Fruit fly (Drosophila melanogaster) whole organism, wandering third instar larva: ENCODE results near the gene PTPMT1.
A peak's percentile ranks its signal among the peaks of the same experiment; 100 is the strongest.

Experiments
- Abd-B ChIP-seq: fragments of >200 bp; optimal IDR thresholded peaks from 2 replicates; lab custom pipeline; 2017; ENCODE audit warnings: missing biosample characterization, missing genetic modification characterization
- CG32264 ChIP-seq: fragments of 200-800 bp; sonication (Bioruptor generic); optimal IDR thresholded peaks from 2 replicates; lab custom pipeline; 2016; ENCODE audit warnings: missing biosample characterization, missing genetic modification characterization
- CG9705 ChIP-seq: fragments of 200-800 bp; sonication (Bioruptor generic); optimal IDR thresholded peaks from 2 replicates; lab custom pipeline; 2018; ENCODE audit warnings: missing biosample characterization, mild to moderate bottlenecking, missing genetic modification characterization
- CrebA ChIP-seq: fragments of 200-800 bp; sonication (Bioruptor generic); optimal IDR thresholded peaks from 2 replicates; lab custom pipeline; 2016; ENCODE audit warnings: missing biosample characterization, mild to moderate bottlenecking, missing genetic modification characterization, borderline replicate concordance
- Dif ChIP-seq: fragments of 200-275, 200-300 bp; sonication (Bioruptor generic); optimal IDR thresholded peaks from 2 replicates; lab custom pipeline; 2018; ENCODE audit warnings: missing biosample characterization, missing genetic modification characterization; ENCODE audit not compliant: partially characterized antibody
- GATAd ChIP-seq: sonication (Bioruptor generic); optimal IDR thresholded peaks from 2 replicates; lab custom pipeline; 2016; ENCODE audit warnings: missing biosample characterization, missing genetic modification characterization
- HLH106 ChIP-seq: fragments of 200-800 bp; optimal IDR thresholded peaks from 3 replicates; lab custom pipeline; 2019; ENCODE audit warnings: missing biosample characterization, mild to moderate bottlenecking, missing genetic modification characterization, moderate library complexity
- Hnf4 ChIP-seq: fragments of 200-800 bp; sonication (Bioruptor generic); optimal IDR thresholded peaks from 2 replicates; lab custom pipeline; 2016; ENCODE audit warnings: missing biosample characterization, mild to moderate bottlenecking, missing genetic modification characterization
- Hr78 ChIP-seq: fragments of >200 bp; optimal IDR thresholded peaks from 2 replicates; lab custom pipeline; 2017; ENCODE audit warnings: missing biosample characterization, missing genetic modification characterization
- Hr83 ChIP-seq: fragments of 200-300 bp; sonication (Bioruptor generic); optimal IDR thresholded peaks from 2 replicates; lab custom pipeline; 2016; ENCODE audit warnings: missing biosample characterization, mild to moderate bottlenecking, missing genetic modification characterization, moderate library complexity; ENCODE audit not compliant: poor library complexity, severe bottlenecking
- Jra ChIP-seq: sonication (Bioruptor generic); optimal IDR thresholded peaks from 2 replicates; lab custom pipeline; 2016; ENCODE audit warnings: missing biosample characterization, missing genetic modification characterization
- Mio ChIP-seq: sonication (Bioruptor generic); optimal IDR thresholded peaks from 2 replicates; lab custom pipeline; 2016; ENCODE audit warnings: missing biosample characterization, missing genetic modification characterization
- Myc ChIP-seq: fragments of >200 bp; optimal IDR thresholded peaks from 2 replicates; lab custom pipeline; 2017
- N ChIP-seq: fragments of >200 bp; optimal IDR thresholded peaks from 2 replicates; lab custom pipeline; 2018; ENCODE audit warnings: missing biosample characterization, missing external identifiers, missing genetic modification characterization
- Rel ChIP-seq, 2 experiments: fragments of 200-800 bp; sonication (Bioruptor generic) in 1 of 2; optimal IDR thresholded peaks; 2 replicates in 1 of 2; 3 replicates in 1 of 2; lab custom pipeline; 2016 to 2019; ENCODE audit warnings: mild to moderate bottlenecking in 2 of 2, missing biosample characterization in 2 of 2, missing genetic modification characterization in 2 of 2, moderate library complexity in 1 of 2
- Sp1 ChIP-seq: fragments of 200-800 bp; sonication (Bioruptor generic); optimal IDR thresholded peaks from 3 replicates; lab custom pipeline; 2019; ENCODE audit warnings: missing biosample characterization, mild to moderate bottlenecking, missing genetic modification characterization, moderate library complexity
- Vsx2 ChIP-seq: fragments of 200-300, 225-300 bp; sonication (Bioruptor generic); optimal IDR thresholded peaks from 2 replicates; lab custom pipeline; 2018; ENCODE audit warnings: missing biosample characterization, missing genetic modification characterization; ENCODE audit not compliant: partially characterized antibody
- br ChIP-seq: fragments of 200-800 bp; sonication (Bioruptor generic); optimal IDR thresholded peaks from 2 replicates; lab custom pipeline; 2016; ENCODE audit warnings: missing biosample characterization, missing genetic modification characterization
- brk ChIP-seq: fragments of 200-800 bp; sonication (Bioruptor generic); optimal IDR thresholded peaks from 2 replicates; lab custom pipeline; 2016; ENCODE audit warnings: missing biosample characterization, mild to moderate bottlenecking, missing genetic modification characterization
- dl ChIP-seq, 2 experiments: fragments of 175-275, 200-275 bp in 1 of 2; fragments of 200-275 bp in 1 of 2; sonication (Bioruptor generic); optimal IDR thresholded peaks; lab custom pipeline; 2018; ENCODE audit warnings: mild to moderate bottlenecking in 2 of 2, missing biosample characterization in 2 of 2, missing genetic modification characterization in 2 of 2, moderate library complexity in 2 of 2; ENCODE audit not compliant: partially characterized antibody in 2 of 2, insufficient read depth in 1 of 2
- dmrt93B ChIP-seq: fragments of 200-800 bp; sonication (Bioruptor generic); optimal IDR thresholded peaks from 2 replicates; lab custom pipeline; 2018; ENCODE audit warnings: missing biosample characterization, mild to moderate bottlenecking, missing genetic modification characterization
- ey ChIP-seq: fragments of 200-800 bp; sonication (Bioruptor generic); optimal IDR thresholded peaks from 2 replicates; lab custom pipeline; 2016; ENCODE audit warnings: missing biosample characterization, missing genetic modification characterization
- foxo ChIP-seq, 2 experiments: fragments of 200-800 bp; sonication (Bioruptor generic); optimal IDR thresholded peaks; 2 replicates in 1 of 2; 3 replicates in 1 of 2; lab custom pipeline; 2016 to 2017; ENCODE audit warnings: missing biosample characterization in 2 of 2, missing genetic modification characterization in 2 of 2
- fru ChIP-seq: fragments of 200-800 bp; sonication (Bioruptor generic); optimal IDR thresholded peaks from 3 replicates; lab custom pipeline; 2016; ENCODE audit warnings: missing biosample characterization, mild to moderate bottlenecking, missing genetic modification characterization
- h ChIP-seq: fragments of 200-800 bp; sonication (Bioruptor generic); optimal IDR thresholded peaks from 3 replicates; lab custom pipeline; 2016; ENCODE audit warnings: missing biosample characterization, mild to moderate bottlenecking, missing genetic modification characterization
- jim ChIP-seq: fragments of 175-275, 200-325 bp; sonication (Bioruptor generic); optimal IDR thresholded peaks from 2 replicates; lab custom pipeline; 2016; ENCODE audit warnings: missing biosample characterization, mild to moderate bottlenecking, missing genetic modification characterization
- lola ChIP-seq: fragments of >200 bp; optimal IDR thresholded peaks from 2 replicates; lab custom pipeline; 2017; ENCODE audit warnings: missing biosample characterization, missing genetic modification characterization
- pan ChIP-seq: fragments of >200 bp; optimal IDR thresholded peaks from 2 replicates; lab custom pipeline; 2017
- psq ChIP-seq: fragments of 200-800 bp; sonication (Bioruptor generic); optimal IDR thresholded peaks from 3 replicates; lab custom pipeline; 2017; ENCODE audit warnings: missing biosample characterization, mild to moderate bottlenecking, missing genetic modification characterization, moderate library complexity
- rgr ChIP-seq: fragments of 200-800 bp; sonication (Bioruptor generic); optimal IDR thresholded peaks from 3 replicates; lab custom pipeline; 2016; ENCODE audit warnings: missing biosample characterization, mild to moderate bottlenecking, missing genetic modification characterization
- sage ChIP-seq: fragments of 200-800 bp; sonication (Bioruptor generic); optimal IDR thresholded peaks from 2 replicates; lab custom pipeline; 2016; ENCODE audit warnings: missing biosample characterization, mild to moderate bottlenecking, missing genetic modification characterization
- sv ChIP-seq: fragments of 200-800 bp; sonication (Bioruptor generic); optimal IDR thresholded peaks from 3 replicates; lab custom pipeline; 2016; ENCODE audit warnings: missing biosample characterization, missing genetic modification characterization
- tai ChIP-seq: sonication (Bioruptor generic); optimal IDR thresholded peaks from 2 replicates; lab custom pipeline; 2016; ENCODE audit warnings: missing biosample characterization, missing genetic modification characterization
- usp ChIP-seq: fragments of >200 bp; optimal IDR thresholded peaks from 2 replicates; lab custom pipeline; 2017; ENCODE audit warnings: missing biosample characterization, missing genetic modification characterization
- woc ChIP-seq: sonication (Bioruptor generic); optimal IDR thresholded peaks from 2 replicates; lab custom pipeline; 2016; ENCODE audit warnings: missing biosample characterization, mild to moderate bottlenecking, missing genetic modification characterization

The PTPMT1 gene

DNA sequence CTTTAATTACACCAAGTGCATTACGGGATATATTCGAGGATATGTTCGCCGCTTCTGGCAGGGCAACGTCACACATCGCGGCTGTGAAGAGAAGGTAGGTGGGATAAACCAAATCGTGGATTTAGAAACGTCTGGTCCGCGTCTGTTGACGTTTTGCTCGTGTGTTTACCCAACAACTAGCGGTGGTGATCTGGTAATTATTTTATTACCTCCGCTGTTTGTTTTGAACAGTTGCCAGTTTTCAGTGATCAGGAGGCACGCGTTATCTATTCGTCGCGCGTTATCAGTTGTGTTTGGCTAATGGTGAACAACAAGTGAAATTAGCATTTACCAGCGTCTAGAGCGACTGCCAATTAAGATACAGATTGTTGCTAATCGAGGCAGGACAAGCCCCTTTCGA lies 29.1 kb upstream of the PTPMT1 start:
- TF ChIP-seq Jra (GFP tag; lab: Kevin White, UChicago) (no peak), Hr83 (GFP tag; lab: Kevin White, UChicago) (peak; percentile 24), rgr (GFP tag; lab: Kevin White, UChicago) (peak; percentile 15)
- TF ChIP-seq, all 38 proteins: peak for 2

DNA sequence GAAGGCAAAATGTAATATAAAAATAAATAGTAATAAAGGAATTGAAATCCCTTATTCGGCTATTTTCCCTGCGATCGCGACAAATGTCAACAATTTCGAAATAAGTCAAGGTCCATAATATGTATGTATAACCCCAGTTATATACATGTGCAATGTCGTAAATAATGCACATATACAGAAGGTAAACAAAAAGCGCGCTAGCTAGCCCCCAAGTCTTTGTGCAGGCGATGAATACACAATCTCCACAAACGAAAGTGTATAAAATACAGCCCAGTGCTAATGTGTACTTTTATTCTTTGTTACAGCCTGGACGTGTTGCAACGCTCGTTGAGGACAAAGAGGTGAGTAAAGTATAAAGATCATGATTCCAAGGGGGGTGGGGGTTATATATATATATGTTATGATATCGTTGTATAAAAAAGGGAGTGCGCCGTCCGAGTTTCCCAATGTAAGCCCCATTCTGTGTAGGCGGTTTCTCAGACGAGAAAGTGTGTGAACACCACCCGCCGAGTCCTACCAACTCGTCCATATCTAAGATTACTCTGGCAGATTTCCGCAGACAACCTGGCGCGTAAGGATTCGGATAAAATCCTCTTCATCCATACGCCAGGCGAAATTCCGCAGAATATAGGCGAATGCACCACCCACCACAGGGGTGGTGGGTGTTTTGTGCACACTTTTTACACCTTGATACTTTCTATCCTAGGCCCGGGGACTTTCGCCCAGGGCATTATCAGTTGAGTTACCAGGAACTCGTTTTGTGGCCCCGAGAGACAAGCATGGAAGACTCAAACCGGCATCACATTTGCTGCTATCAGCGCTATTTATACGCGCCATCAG lies 28.3 kb upstream of the PTPMT1 start:
- TF ChIP-seq Vsx2 (no peak), woc (GFP tag; lab: Kevin White, UChicago) (no peak), foxo (GFP tag; optimal IDR thresholded peaks at IDR 0.05; lab: Kevin White, UChicago) (peak in 1 of 2 experiments; percentile 15), brk (GFP tag; lab: Kevin White, UChicago) (peak; percentile 52), Hnf4 (peak; percentile 2), Rel (GFP tag; optimal IDR thresholded peaks at IDR 0.05; lab: Kevin White, UChicago) (no peak), Rel (tag; optimal IDR thresholded peaks at IDR 0.05; lab: Kevin White, UChicago) (peak; percentile 5), jim (no peak), ey (GFP tag; lab: Kevin White, UChicago) (no peak), fru (GFP tag; lab: Kevin White, UChicago) (peak; percentile 14), Dif (GFP tag; lab: Kevin White, UChicago) (peak; percentile 40), br (GFP tag; lab: Kevin White, UChicago) (peak; percentile 14), h (peak; percentile 40), Sp1 (peak; percentile 9), HLH106 (tag; lab: Kevin White, UChicago) (peak; percentile 8), usp (no peak)

DNA sequence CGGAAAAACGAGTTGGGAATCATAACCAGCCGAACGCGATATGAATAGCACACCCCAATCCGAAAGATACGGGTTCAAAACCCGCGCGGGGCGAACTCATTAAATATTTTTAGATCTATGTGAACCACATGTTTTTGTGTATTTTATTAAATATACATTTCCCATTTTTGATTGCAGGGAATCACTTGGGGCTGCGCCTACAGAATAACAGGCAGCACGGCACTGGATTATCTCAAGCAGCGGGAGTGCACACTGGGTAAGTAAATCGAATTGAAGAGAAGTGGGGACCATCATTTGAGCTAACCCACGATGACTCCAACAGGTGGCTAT lies 27.7 kb upstream of the PTPMT1 start:
- TF ChIP-seq CrebA (GFP tag; lab: Kevin White, UChicago) (no peak), Rel (GFP tag; optimal IDR thresholded peaks at IDR 0.05; lab: Kevin White, UChicago) (no peak), Rel (tag; optimal IDR thresholded peaks at IDR 0.05; lab: Kevin White, UChicago) (peak; percentile 97)

DNA sequence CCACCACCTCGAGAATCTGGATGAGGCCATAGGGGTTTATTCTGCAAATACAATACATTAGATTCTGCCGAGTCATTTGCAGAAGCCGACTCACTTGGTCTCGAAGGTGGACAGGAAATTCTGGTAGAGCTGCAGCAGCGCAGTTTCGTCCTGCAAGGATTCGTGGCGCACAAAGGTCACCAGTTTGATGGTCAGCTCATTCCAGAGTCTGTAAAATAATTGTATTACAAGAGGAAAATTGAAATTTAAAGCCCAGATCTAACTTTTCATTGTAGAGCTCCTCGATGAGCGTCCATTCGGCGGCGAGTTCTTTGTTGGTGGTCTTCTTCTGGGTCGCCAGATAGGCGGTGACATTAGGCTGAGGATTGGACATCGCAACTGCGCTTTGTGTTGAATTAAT lies 25.6 kb upstream of the PTPMT1 start:
- no peak for TF ChIP-seq jim
- TF ChIP-seq fru (GFP tag; lab: Kevin White, UChicago) = no peak
- no peak for TF ChIP-seq h
- TF ChIP-seq br (GFP tag; lab: Kevin White, UChicago) = no peak
- TF ChIP-seq dl (GFP tag; optimal IDR thresholded peaks at IDR 0.05; lab: Kevin White, UChicago; ENCODE audit: insufficient read depth in 1 of 2, partially characterized antibody in 2 of 2) = no peak
- no peak for TF ChIP-seq CG9705 (GFP tag; lab: Kevin White, UChicago)
- TF ChIP-seq dmrt93B (GFP tag; lab: Kevin White, UChicago) = no peak
- TF ChIP-seq Rel (GFP tag; optimal IDR thresholded peaks at IDR 0.05; lab: Kevin White, UChicago) = no peak
- no peak for TF ChIP-seq Rel (tag; optimal IDR thresholded peaks at IDR 0.05; lab: Kevin White, UChicago)
- TF ChIP-seq Hr83 (GFP tag; lab: Kevin White, UChicago) = no peak
- no peak for TF ChIP-seq GATAd (GFP tag; lab: Kevin White, UChicago)
- TF ChIP-seq Mio (GFP tag; lab: Kevin White, UChicago) = no peak
- no peak for TF ChIP-seq Hnf4
- no peak for TF ChIP-seq pan (lab: Kevin White, UChicago)

DNA sequence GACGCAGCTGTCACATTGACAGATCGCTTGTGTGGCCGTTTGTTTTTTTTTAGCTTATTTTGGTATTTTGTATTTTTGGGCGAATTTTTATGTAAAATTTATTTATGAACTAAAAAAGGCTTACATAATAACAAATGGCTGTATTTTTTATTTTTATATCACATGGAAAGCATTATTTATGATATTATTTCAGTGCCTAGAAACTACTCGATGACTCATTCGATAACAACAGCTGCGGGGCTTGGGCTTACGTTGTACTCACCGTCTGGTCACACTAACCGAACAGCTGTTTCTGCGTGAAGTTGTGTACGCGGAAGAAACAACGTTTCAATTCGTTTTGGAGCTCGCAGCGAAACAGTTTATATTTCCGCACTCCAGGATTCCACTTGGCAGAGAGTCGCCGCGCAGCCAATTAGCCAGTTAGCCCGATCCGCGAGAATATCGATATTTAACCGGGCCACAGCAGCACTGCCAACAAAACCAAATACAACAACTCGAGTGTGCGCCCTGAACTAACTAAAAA lies 25.1 kb upstream of the PTPMT1 start, which contains the start of the genes Hmgcr and Rpn9:
Gene Hmgcr, plus strand, starts transcription at position 335 of the 523 bp plus-strand sequence.
Gene Rpn9, minus strand, starts transcription at position 473 of the 523 bp plus-strand sequence.
- TF ChIP-seq lola (GFP tag; lab: Kevin White, UChicago) (no peak), sage (GFP tag; lab: Kevin White, UChicago) (no peak), Hr78 (GFP tag; lab: Kevin White, UChicago) (no peak), Jra (GFP tag; lab: Kevin White, UChicago) (peak; percentile 2), brk (GFP tag; lab: Kevin White, UChicago) (no peak), CG9705 (GFP tag; lab: Kevin White, UChicago) (no peak), jim (no peak), Hr83 (GFP tag; lab: Kevin White, UChicago) (no peak), Abd-B (no peak), tai (GFP tag; lab: Kevin White, UChicago) (peak; percentile 6), GATAd (GFP tag; lab: Kevin White, UChicago) (no peak), CG32264 (GFP tag; lab: Kevin White, UChicago) (no peak), ey (GFP tag; lab: Kevin White, UChicago) (no peak), usp (no peak), sv (GFP tag; lab: Kevin White, UChicago) (no peak), N (no peak), Dif (GFP tag; lab: Kevin White, UChicago) (peak; percentile 28), fru (GFP tag; lab: Kevin White, UChicago) (peak; percentile 10), Mio (GFP tag; lab: Kevin White, UChicago) (no peak), woc (GFP tag; lab: Kevin White, UChicago) (no peak), Rel (GFP tag; optimal IDR thresholded peaks at IDR 0.05; lab: Kevin White, UChicago) (no peak), Rel (tag; optimal IDR thresholded peaks at IDR 0.05; lab: Kevin White, UChicago) (peak; percentile 26), Vsx2 (peak; percentile 79), Hnf4 (peak; percentile 9), Myc (no peak), rgr (GFP tag; lab: Kevin White, UChicago) (no peak), psq (peak; percentile 2), HLH106 (tag; lab: Kevin White, UChicago) (no peak), dmrt93B (GFP tag; lab: Kevin White, UChicago) (no peak), foxo (GFP tag; optimal IDR thresholded peaks at IDR 0.05; lab: Kevin White, UChicago) (no peak), pan (lab: Kevin White, UChicago) (no peak)
